Worm (Caenorhabditis elegans) whole organism, L4 larva: ENCODE data around the gene F10D7.5.

Experiments used
- D1046.2 ChIP-seq: fragments of 200-800 bp; sonication (Bioruptor generic); IDR thresholded peaks from 2 replicates; pipeline ENCODE4 v1.3.6; 2022; ENCODE audit warnings: missing genetic modification characterization, missing compliant biosample characterization
- F37D6.2 ChIP-seq: sonication (generic microtip); optimal IDR thresholded peaks from 2 replicates; lab custom pipeline; 2016; ENCODE audit warnings: mild to moderate bottlenecking, missing genetic modification characterization, missing compliant biosample characterization
- Y48G9A.11 ChIP-seq: fragments of 200-800 bp; sonication (Bioruptor generic); IDR thresholded peaks from 2 replicates; pipeline ENCODE4 v1.3.6; 2022; ENCODE audit warnings: missing genetic modification reagents, missing genetic modification characterization, missing compliant biosample characterization
- Y5F2A.4 ChIP-seq: fragments of 200-800 bp; sonication (Bioruptor generic); optimal IDR thresholded peaks from 2 replicates; lab custom pipeline; 2018; ENCODE audit warnings: mild to moderate bottlenecking, missing genetic modification characterization, missing compliant biosample characterization
- Y75B8A.6 ChIP-seq: fragments of 200-800 bp; sonication (Bioruptor generic); IDR thresholded peaks from 2 replicates; pipeline ENCODE4 v1.3.6; 2022; ENCODE audit warnings: missing genetic modification reagents, missing genetic modification characterization, missing compliant biosample characterization
- ama-1 ChIP-seq: fragments of 150-350 bp; optimal IDR thresholded peaks from 2 replicates; lab custom pipeline; 2014; ENCODE audit warnings: inconsistent platforms, mixed read lengths
- ceh-82 ChIP-seq: sonication (generic microtip); optimal IDR thresholded peaks from 2 replicates; lab custom pipeline; 2017; ENCODE audit warnings: missing biosample characterization, missing genetic modification characterization
- daf-16 ChIP-seq, 3 experiments: sonication (generic microtip); optimal IDR thresholded peaks; 2 replicates each; lab custom pipeline; 2016 to 2017; ENCODE audit warnings: missing genetic modification characterization in 3 of 3, missing genetic modification reagents in 3 of 3, mild to moderate bottlenecking in 2 of 3, missing compliant biosample characterization in 2 of 3, missing biosample characterization in 1 of 3, moderate library complexity in 1 of 3
- daf-19 ChIP-seq: fragments of 200-800 bp; sonication (Bioruptor generic); conservative IDR thresholded peaks from 2 replicates; pipeline ENCODE4 v1.3.6; 2022; ENCODE audit warnings: missing genetic modification characterization, missing compliant biosample characterization
- daf-8 ChIP-seq: fragments of 200-800 bp; sonication (Bioruptor generic); IDR thresholded peaks from 2 replicates; pipeline ENCODE4 v1.3.6; 2022; ENCODE audit warnings: missing genetic modification characterization, missing compliant biosample characterization
- duxl-1 ChIP-seq: sonication (generic microtip); optimal IDR thresholded peaks from 2 replicates; lab custom pipeline; 2016; ENCODE audit warnings: mild to moderate bottlenecking, missing genetic modification characterization, moderate library complexity, missing compliant biosample characterization; ENCODE audit not compliant: poor library complexity
- dve-1 ChIP-seq: sonication (generic microtip); optimal IDR thresholded peaks from 2 replicates; lab custom pipeline; 2017; ENCODE audit warnings: antibody characterized with exemption, mild to moderate bottlenecking, missing genetic modification characterization, missing compliant biosample characterization; ENCODE audit not compliant: insufficient read depth
- fkh-10 ChIP-seq: fragments of 150-350 bp; optimal IDR thresholded peaks from 2 replicates; lab custom pipeline; 2014; ENCODE audit warnings: missing biosample characterization, missing genetic modification reagents, missing genetic modification characterization
- hif-1 ChIP-seq, 2 experiments: sonication (generic microtip); optimal IDR thresholded peaks; 2 replicates each; lab custom pipeline; 2016 to 2017; ENCODE audit warnings: missing compliant biosample characterization in 2 of 2, missing genetic modification characterization in 2 of 2, missing genetic modification reagents in 2 of 2, missing genotype in 2 of 2, mild to moderate bottlenecking in 1 of 2
- hlh-11 ChIP-seq: fragments of 200-800 bp; sonication (Bioruptor generic); optimal IDR thresholded peaks from 2 replicates; lab custom pipeline; 2018; ENCODE audit warnings: mild to moderate bottlenecking, missing genetic modification characterization, missing compliant biosample characterization
- hmg-1.1 ChIP-seq: fragments of 200-800 bp; sonication (Bioruptor generic); IDR thresholded peaks from 2 replicates; pipeline ENCODE4 v1.3.6; 2022; ENCODE audit warnings: missing genetic modification reagents, missing genetic modification characterization, missing compliant biosample characterization
- lim-7 ChIP-seq: fragments of 200-800 bp; sonication (Bioruptor generic); IDR thresholded peaks from 2 replicates; pipeline ENCODE4 v1.3.6; 2022; ENCODE audit warnings: missing genetic modification characterization, missing compliant biosample characterization
- lin-15B ChIP-seq: fragments of 150-350 bp; sonication (generic microtip); optimal IDR thresholded peaks from 3 replicates; lab custom pipeline; 2014; ENCODE audit warnings: missing biosample characterization, missing genetic modification characterization
- lsy-2 ChIP-seq, 2 experiments: fragments of 150-350 bp in 1 of 2; sonication (generic microtip) in 1 of 2; optimal IDR thresholded peaks; 2 replicates each; lab custom pipeline; 2014 to 2017; ENCODE audit warnings: missing biosample characterization in 2 of 2, missing genetic modification characterization in 2 of 2
- madf-5 ChIP-seq, 2 experiments: fragments of 200-800 bp; sonication (Bioruptor generic); IDR thresholded peaks; 2 replicates each; pipeline ENCODE4 v1.3.6; 2022; ENCODE audit warnings: missing compliant biosample characterization in 2 of 2, missing genetic modification characterization in 2 of 2
- madf-9 ChIP-seq: fragments of 200-800 bp; sonication (Bioruptor generic); conservative IDR thresholded peaks from 2 replicates; pipeline ENCODE4 v1.3.6; 2022; ENCODE audit warnings: missing genetic modification reagents, missing genetic modification characterization, missing compliant biosample characterization
- mep-1 ChIP-seq: fragments of 150-350 bp; sonication (generic microtip); optimal IDR thresholded peaks from 3 replicates; lab custom pipeline; 2014; ENCODE audit warnings: missing biosample characterization, missing genetic modification characterization
- mxl-2 ChIP-seq: fragments of 200-800 bp; sonication (Bioruptor generic); conservative IDR thresholded peaks from 2 replicates; pipeline ENCODE4 v1.3.6; 2022; ENCODE audit warnings: missing genetic modification reagents, missing genetic modification characterization, missing compliant biosample characterization
- nhr-11 ChIP-seq: fragments of 150-350 bp; optimal IDR thresholded peaks from 2 replicates; lab custom pipeline; 2014; ENCODE audit warnings: missing biosample characterization, missing genetic modification characterization
- nhr-111 ChIP-seq: fragments of 200-800 bp; sonication (Bioruptor generic); optimal IDR thresholded peaks from 2 replicates; lab custom pipeline; 2018; ENCODE audit warnings: mild to moderate bottlenecking, missing genetic modification characterization, missing compliant biosample characterization
- nhr-237 ChIP-seq: sonication (generic microtip); optimal IDR thresholded peaks from 2 replicates; lab custom pipeline; 2017; ENCODE audit warnings: missing biosample characterization, missing genetic modification characterization
- nhr-42 ChIP-seq: fragments of 200-800 bp; sonication (Bioruptor generic); IDR thresholded peaks from 2 replicates; pipeline ENCODE4 v1.3.6; 2022; ENCODE audit warnings: missing genetic modification characterization, missing compliant biosample characterization
- pqm-1 ChIP-seq: sonication (generic microtip); optimal IDR thresholded peaks from 2 replicates; lab custom pipeline; 2017; ENCODE audit warnings: missing biosample characterization, missing genetic modification characterization
- sdz-12 ChIP-seq: fragments of 200-800 bp; sonication (Bioruptor generic); optimal IDR thresholded peaks from 2 replicates; lab custom pipeline; 2018; ENCODE audit warnings: mild to moderate bottlenecking, missing genetic modification characterization, missing compliant biosample characterization
- set-16 ChIP-seq: fragments of 200-800 bp; sonication (Bioruptor generic); IDR thresholded peaks from 2 replicates; pipeline ENCODE4 v1.3.6; 2022; ENCODE audit warnings: missing genetic modification reagents, missing genetic modification characterization, missing compliant biosample characterization
- snpc-1.2 ChIP-seq: fragments of 200-800 bp; sonication (Bioruptor generic); IDR thresholded peaks from 2 replicates; pipeline ENCODE4 v1.3.6; 2022; ENCODE audit warnings: missing genetic modification reagents, missing genetic modification characterization, missing compliant biosample characterization
- snpc-4 ChIP-seq: fragments of 150-350 bp; optimal IDR thresholded peaks from 2 replicates; lab custom pipeline; 2014; ENCODE audit warnings: missing biosample characterization, missing genetic modification characterization
- spr-1 ChIP-seq: sonication (generic microtip); optimal IDR thresholded peaks from 2 replicates; lab custom pipeline; 2016; ENCODE audit warnings: mild to moderate bottlenecking, missing genetic modification characterization, missing compliant biosample characterization
- tag-97 ChIP-seq: fragments of 200-800 bp; sonication (Bioruptor generic); IDR thresholded peaks from 2 replicates; pipeline ENCODE4 v1.3.6; 2022; ENCODE audit warnings: missing genetic modification characterization, missing compliant biosample characterization
- unc-62 ChIP-seq, 3 experiments: fragments of 150-350 bp in 1 of 3; sonication (generic microtip); optimal IDR thresholded peaks in 2 of 3; peaks in 1 of 3; 1 replicate in 1 of 3; 2 replicates in 2 of 3; lab custom pipeline; 2014 to 2017; ENCODE audit warnings: missing biosample characterization in 3 of 3, missing genetic modification characterization in 3 of 3, missing genetic modification reagents in 3 of 3, missing genotype in 1 of 3
- zfp-2 ChIP-seq: sonication (generic microtip); optimal IDR thresholded peaks from 2 replicates; lab custom pipeline; 2016; ENCODE audit warnings: mild to moderate bottlenecking, missing genetic modification characterization, missing compliant biosample characterization
- zfp-3 ChIP-seq: fragments of 200-800 bp; sonication (Bioruptor generic); conservative IDR thresholded peaks from 2 replicates; pipeline ENCODE4 v1.3.6; 2022; ENCODE audit warnings: missing genetic modification reagents, missing genetic modification characterization, missing compliant biosample characterization
- ztf-7 ChIP-seq: fragments of 150-350 bp; optimal IDR thresholded peaks from 2 replicates; lab custom pipeline; 2014; ENCODE audit warnings: missing biosample characterization, missing genetic modification characterization

The F10D7.5 gene

DNA sequence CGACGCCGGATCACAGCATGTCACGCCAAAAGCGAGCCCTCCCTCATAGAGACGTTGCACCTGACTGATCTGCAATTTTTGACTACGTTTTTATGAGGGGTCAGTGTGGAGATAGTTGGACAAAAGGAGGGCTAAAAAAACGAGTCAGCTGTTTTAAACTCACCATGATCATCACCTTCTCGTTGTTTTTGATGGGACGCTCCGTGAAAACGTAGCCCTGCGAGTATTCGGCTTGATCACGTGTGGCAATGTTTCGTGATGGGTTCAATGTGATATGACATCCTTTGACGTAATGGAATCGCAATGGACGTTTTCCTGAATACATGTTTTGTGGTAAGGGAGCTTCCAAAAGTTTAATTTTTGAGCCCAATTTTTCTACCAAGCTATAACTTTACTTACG lies 6.3 kb downstream of the F10D7.5 start (continued):
- TF ChIP-seq madf-9 = no peak
- TF ChIP-seq nhr-42 (GFP tag; lab: Robert Waterston, UW) = no peak
- no peak for TF ChIP-seq madf-5 (GFP tag; IDR thresholded peaks at IDR 0.05; lab: Robert Waterston, UW)
- no peak for TF ChIP-seq sdz-12 (GFP tag; lab: Kevin White, UChicago)
- no peak for TF ChIP-seq snpc-1.2
- no peak for TF ChIP-seq zfp-2 (tag; lab: Kevin White, UChicago)
- TF ChIP-seq daf-16 (GFP tag; optimal IDR thresholded peaks at IDR 0.05; lab: Kevin White, UChicago) = peak in 1 of 2 experiments; percentile 20
- no peak for TF ChIP-seq daf-16 (tag; optimal IDR thresholded peaks at IDR 0.05; lab: Kevin White, UChicago)
- TF ChIP-seq nhr-111 (GFP tag; lab: Kevin White, UChicago) = no peak
- TF ChIP-seq lin-15B (tag; lab: Kevin White, UChicago) = no peak
- no peak for TF ChIP-seq Y5F2A.4 (GFP tag; lab: Kevin White, UChicago)
- TF ChIP-seq hif-1 (tag; optimal IDR thresholded peaks at IDR 0.05; lab: Kevin White, UChicago) = peak in 1 of 2 experiments; percentile 25
- TF ChIP-seq Y75B8A.6 = no peak
- no peak for TF ChIP-seq mxl-2 (GFP tag; lab: Robert Waterston, UW)
- TF ChIP-seq nhr-11 (tag; lab: Kevin White, UChicago) = peak; percentile 80
- TF ChIP-seq daf-19 = no peak
- TF ChIP-seq ztf-7 (tag; lab: Kevin White, UChicago) = no peak
- TF ChIP-seq fkh-10 = no peak
- TF ChIP-seq pqm-1 (tag; lab: Kevin White, UChicago) = no peak
- TF ChIP-seq duxl-1 (tag; lab: Kevin White, UChicago) = no peak
- TF ChIP-seq dve-1 (tag; lab: Kevin White, UChicago) = no peak
- no peak for TF ChIP-seq spr-1 (tag; lab: Kevin White, UChicago)
- no peak for TF ChIP-seq lim-7 (GFP tag; lab: Robert Waterston, UW)
- TF ChIP-seq F37D6.2 = no peak
- peak; percentile 19 for TF ChIP-seq hlh-11 (tag; lab: Kevin White, UChicago)

DNA sequence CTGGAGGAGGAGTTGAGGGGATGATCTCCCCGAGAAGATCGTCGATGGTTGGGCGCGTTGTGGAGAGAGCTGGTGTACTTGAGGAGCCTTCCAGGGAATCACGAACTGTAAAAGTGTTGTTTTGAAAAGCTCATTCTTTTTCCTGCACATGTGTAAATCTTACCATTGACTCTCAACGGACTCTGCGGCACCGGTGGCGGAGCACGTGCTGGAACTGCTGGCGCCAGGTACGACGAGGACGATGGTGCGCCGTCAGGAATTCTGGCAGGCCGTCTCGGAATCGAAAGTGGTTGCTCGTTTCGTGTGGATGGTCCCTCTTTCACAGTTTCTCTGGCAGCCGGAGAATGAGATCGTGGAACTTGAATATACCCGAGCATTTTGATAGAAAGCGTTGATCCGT lies 7.1 kb downstream of the F10D7.5 start:
- TF ChIP-seq set-16 (GFP tag; lab: Robert Waterston, UW) = peak; percentile 70; the same call in 1 of the 2 replicates
- no peak for TF ChIP-seq daf-8 (GFP tag; lab: Robert Waterston, UW)
- peak in 1 of 2 experiments; percentile 17 for TF ChIP-seq unc-62 (GFP tag; optimal IDR thresholded peaks at IDR 0.05 in 1 of 2; lab: Kevin White, UChicago)
- TF ChIP-seq unc-62 (tag; optimal IDR thresholded peaks at IDR 0.05; lab: Kevin White, UChicago) = no peak

DNA sequence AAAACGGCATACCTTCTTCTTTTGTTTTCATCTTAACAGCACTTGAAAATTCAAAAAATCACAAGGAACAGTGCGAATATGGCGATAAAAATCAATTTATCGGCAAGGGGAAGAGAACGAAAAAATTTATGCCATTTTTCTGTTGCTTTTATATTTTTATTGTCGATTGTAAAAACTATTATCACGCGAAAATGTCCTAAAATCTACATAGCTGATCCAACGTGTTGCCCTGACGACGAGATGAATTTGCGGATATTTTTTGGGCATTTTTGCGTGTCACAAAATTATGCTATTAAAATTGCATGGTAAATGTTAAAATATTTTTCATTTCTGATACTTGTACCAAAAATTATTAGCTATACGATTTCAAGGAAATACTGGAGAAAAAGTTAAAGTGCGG lies 9.4 kb downstream of the F10D7.5 start, which contains the start of gene F10D7.4:
Gene F10D7.4, minus strand, starts transcription at position 101 of the 400 bp plus-strand sequence.
- TF ChIP-seq Y48G9A.11 (GFP tag; lab: Robert Waterston, UW) = no peak
- TF ChIP-seq ceh-82 (tag; lab: Kevin White, UChicago) = no peak
- no peak for TF ChIP-seq snpc-1.2
- TF ChIP-seq nhr-237 = no peak
- TF ChIP-seq lsy-2 (tag; optimal IDR thresholded peaks at IDR 0.05; lab: Kevin White, UChicago) = no peak
- TF ChIP-seq Y5F2A.4 (GFP tag; lab: Kevin White, UChicago) = no peak
- peak in 1 of 2 experiments; percentile 5 for TF ChIP-seq unc-62 (GFP tag; optimal IDR thresholded peaks at IDR 0.05 in 1 of 2; lab: Kevin White, UChicago)
- TF ChIP-seq unc-62 (tag; optimal IDR thresholded peaks at IDR 0.05; lab: Kevin White, UChicago) = no peak
- no peak for TF ChIP-seq snpc-4
- no peak for TF ChIP-seq ama-1 (lab: Kevin White, UChicago)

DNA sequence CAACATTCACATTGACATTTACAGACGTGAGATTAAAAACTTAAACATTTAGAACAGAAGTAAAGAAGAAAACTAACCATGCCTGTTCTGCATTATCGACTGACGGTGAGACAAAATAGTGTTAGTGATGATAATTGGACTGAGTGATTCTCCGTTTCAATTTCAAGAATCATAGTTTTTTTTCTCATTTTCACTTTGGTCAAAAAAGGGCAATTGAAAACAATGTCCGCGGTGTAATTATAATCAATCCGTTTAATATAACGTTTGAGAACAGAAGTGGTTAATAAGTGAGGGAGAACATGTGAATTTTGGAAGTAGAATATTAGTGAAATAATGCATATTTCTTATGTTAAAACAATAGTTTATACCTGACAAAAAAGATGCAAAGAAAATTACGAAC lies 11.7 kb downstream of the F10D7.5 start, which contains the start of gene F10D7.10:
Gene F10D7.10, minus strand, starts transcription at position 101 of the 400 bp plus-strand sequence.
- no peak for TF ChIP-seq tag-97 (GFP tag; lab: Robert Waterston, UW)
- no peak for TF ChIP-seq mep-1 (tag; lab: Kevin White, UChicago)
- TF ChIP-seq ceh-82 (tag; lab: Kevin White, UChicago) = no peak
- no peak for TF ChIP-seq hmg-1.1
- TF ChIP-seq zfp-3 = no peak
- no peak for TF ChIP-seq set-16 (GFP tag; lab: Robert Waterston, UW)
- TF ChIP-seq D1046.2 = no peak
- no peak for TF ChIP-seq ama-1 (lab: Kevin White, UChicago)
- no peak for TF ChIP-seq hif-1 (tag; optimal IDR thresholded peaks at IDR 0.05; lab: Kevin White, UChicago)
- TF ChIP-seq zfp-2 (tag; lab: Kevin White, UChicago) = no peak
